Worm (Caenorhabditis elegans): ENCODE data around the gene F47C12.7.

- TF ChIP-seq ama-1 (optimal IDR thresholded peaks at IDR 0.05) (no peak), ama-1 (GFP tag; optimal IDR thresholded peaks at IDR 0.05) (no peak), mes-4 (tag; optimal IDR thresholded peaks at IDR 0.05) (no peak), K12H6.12 (tag; optimal IDR thresholded peaks at IDR 0.05) (no peak)
Measured at ce11 chrIV:3956095-3956494, 39.2 kb downstream of the F47C12.7 start, which contains the start of gene clec-73.

Data from whole organism, young adult.